Fruit fly (Drosophila melanogaster) whole organism, pupa: Measurements from ENCODE around the gene CG8945.

Experiments used
- CG13204 ChIP-seq: fragments of 200-800 bp; sonication (Bioruptor generic); optimal IDR thresholded peaks from 2 replicates; lab custom pipeline; 2018; ENCODE audit warnings: missing biosample characterization, mild to moderate bottlenecking, missing genetic modification characterization, moderate library complexity
- CG14655 ChIP-seq: fragments of 200-800 bp; sonication (Bioruptor generic); optimal IDR thresholded peaks from 3 replicates; lab custom pipeline; 2017; ENCODE audit warnings: mild to moderate bottlenecking, missing biosample characterization, missing genetic modification reagents, missing genetic modification characterization
- CG34367 ChIP-seq: fragments of 200-800 bp; sonication (Bioruptor generic); optimal IDR thresholded peaks from 2 replicates; lab custom pipeline; 2018; ENCODE audit warnings: missing biosample characterization, mild to moderate bottlenecking, missing genetic modification characterization
- CG4496 ChIP-seq: fragments of 200-800 bp; sonication (Bioruptor generic); IDR thresholded peaks from 3 replicates; pipeline ENCODE4 v1.3.6; 2022; ENCODE audit warnings: missing biosample characterization, missing genetic modification characterization
- rn ChIP-seq: fragments of 200-800 bp; sonication (Bioruptor generic); IDR thresholded peaks from 2 replicates; pipeline ENCODE4 v1.3.6; 2022; ENCODE audit warnings: missing biosample characterization, missing genetic modification characterization

DNA sequence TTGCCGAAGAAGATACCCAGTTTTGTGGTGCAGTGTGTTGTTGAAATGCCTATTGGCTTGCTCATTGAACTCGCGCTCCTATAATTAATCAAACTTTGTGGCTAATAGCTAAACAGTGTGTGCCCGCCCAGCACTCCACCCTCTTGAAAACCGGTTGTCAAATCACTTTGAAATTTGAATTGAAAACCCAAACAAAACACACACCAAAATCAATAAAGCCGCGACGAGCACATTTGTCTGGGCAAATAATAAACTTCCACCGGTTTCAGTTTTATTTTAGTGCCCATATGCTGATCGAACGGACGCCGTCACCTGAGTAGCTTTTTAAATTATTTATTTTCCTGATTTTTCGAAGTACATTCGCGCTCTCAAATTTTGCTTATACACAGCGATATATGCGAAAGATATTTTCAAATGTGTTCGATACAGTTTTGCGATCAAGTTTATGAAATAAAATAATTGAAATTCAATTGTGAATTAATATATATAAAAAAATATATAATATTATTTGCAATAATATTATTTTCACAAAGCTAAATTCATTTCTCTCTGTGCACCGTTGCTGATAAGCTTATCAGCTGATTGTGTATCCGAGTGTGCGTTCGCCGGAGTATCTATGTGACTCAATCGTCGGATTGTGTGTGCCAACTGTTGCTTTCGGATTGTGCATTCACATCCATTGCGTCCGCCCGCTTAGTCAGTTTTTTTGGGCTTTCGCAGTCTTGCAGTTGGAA lies 42.4 kb upstream of the CG8945 start:
- TF ChIP-seq rn (GFP tag; lab: Robert Waterston, UW) (no peak), CG13204 (GFP tag; lab: Kevin White, UChicago) (no peak), CG14655 (GFP tag; lab: Kevin White, UChicago) (no peak), CG4496 (GFP tag; lab: Robert Waterston, UW) (peak; percentile 58; the same call in 2 of the 3 replicates), CG34367 (tag; lab: Kevin White, UChicago) (no peak)
